Worm (Caenorhabditis elegans): ENCODE results near the gene Y54G2A.73.
A peak's percentile ranks its signal among the peaks of the same experiment; 100 is the strongest.

Gene Y54G2A.73

DNA sequence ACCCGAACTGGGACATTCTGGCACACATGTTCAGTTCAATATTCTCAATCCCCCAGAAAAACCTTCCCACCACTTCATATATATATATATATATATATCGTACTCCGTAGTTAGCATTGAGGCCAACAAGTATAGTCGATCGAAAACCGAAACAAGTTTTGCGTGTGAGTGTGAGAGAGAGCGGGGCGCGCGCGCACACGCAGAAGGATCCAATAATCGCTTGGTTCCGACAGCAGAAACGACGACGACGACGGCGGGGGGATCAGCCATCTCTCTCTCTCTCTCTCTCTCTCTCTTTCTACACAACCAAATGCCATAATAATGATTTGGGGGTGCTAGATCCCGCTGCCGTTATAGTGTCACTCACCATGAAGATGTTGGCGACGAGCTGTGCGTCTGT, 13.8 kb downstream of the Y54G2A.73 start:
- no peak for TF ChIP-seq nhr-179 (tag; optimal IDR thresholded peaks at IDR 0.05)
- peak; percentile 20; the same call in 1 of the 2 replicates for TF ChIP-seq mcd-1 (GFP tag; IDR thresholded peaks at IDR 0.05)
- 0 out of 2 replicates have a peak, but pooled peaks have one; percentile 43 for TF ChIP-seq zfh-2 (GFP tag; conservative IDR thresholded peaks at IDR 0.05)
- no peak for TF ChIP-seq Y56A3A.18 (GFP tag; IDR thresholded peaks at IDR 0.05)
- TF ChIP-seq K12H6.12 (tag; optimal IDR thresholded peaks at IDR 0.05), result peak; percentile 1

DNA sequence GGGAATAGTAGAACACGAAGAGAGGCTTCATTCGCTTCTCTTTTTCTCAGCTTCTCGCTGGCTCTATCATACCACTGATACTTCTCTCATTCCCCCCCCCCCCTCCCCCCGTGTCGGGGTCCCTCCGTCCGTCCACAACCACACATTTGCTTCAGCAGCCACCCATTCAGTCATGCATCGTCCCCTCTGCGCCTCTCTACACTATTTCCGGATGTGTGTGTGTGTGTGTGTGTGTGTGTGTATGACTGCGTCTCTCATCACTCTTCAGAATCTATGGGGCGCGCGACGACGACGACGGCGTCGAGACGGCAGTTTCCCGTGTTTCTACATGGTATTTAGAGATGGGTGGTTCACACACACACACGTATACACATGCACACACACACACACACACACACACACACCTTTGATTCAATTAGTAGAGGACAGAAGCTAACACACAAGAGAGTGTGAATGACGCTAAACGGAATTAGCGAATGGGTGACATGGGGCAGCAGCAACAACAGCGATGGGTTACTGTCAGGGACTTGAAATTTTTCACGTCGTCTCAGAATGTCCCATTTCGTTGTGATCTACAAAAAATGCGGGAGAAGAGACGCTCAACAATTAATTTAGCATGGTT, 15.3 kb downstream of the Y54G2A.73 start:
- no peak for TF ChIP-seq somi-1 (GFP tag; optimal IDR thresholded peaks at IDR 0.05)
- TF ChIP-seq Y53F4B.3 (GFP tag; IDR thresholded peaks at IDR 0.05), result no peak
- peak; percentile 83 for TF ChIP-seq egrh-3 (GFP tag; IDR thresholded peaks at IDR 0.05)
- TF ChIP-seq madf-8 (GFP tag; conservative IDR thresholded peaks at IDR 0.05), result no peak
- no peak for TF ChIP-seq nhr-90 (tag; optimal IDR thresholded peaks at IDR 0.05)
- TF ChIP-seq F55B11.4 (tag; optimal IDR thresholded peaks at IDR 0.05; ENCODE audit: borderline replicate concordance, insufficient read depth), result no peak
- no peak for TF ChIP-seq ama-1 (optimal IDR thresholded peaks at IDR 0.05)
- TF ChIP-seq ama-1 (GFP tag; optimal IDR thresholded peaks at IDR 0.05), result peak in 1 of 2 experiments; percentile 6
- no peak for TF ChIP-seq ztf-22 (GFP tag; optimal IDR thresholded peaks at IDR 0.05)
- no peak for TF ChIP-seq snpc-3.4 (tag; optimal IDR thresholded peaks at IDR 0.05)
- TF ChIP-seq T07F8.4 (tag; optimal IDR thresholded peaks at IDR 0.05), result no peak
- no peak for TF ChIP-seq egl-18 (GFP tag; IDR thresholded peaks at IDR 0.05)
- TF ChIP-seq cebp-2 (GFP tag; IDR thresholded peaks at IDR 0.05), result no peak
- no peak for TF ChIP-seq lin-40 (tag; optimal IDR thresholded peaks at IDR 0.05)
- no peak for TF ChIP-seq xnd-1 (tag; optimal IDR thresholded peaks at IDR 0.05)
- TF ChIP-seq zim-3 (tag; optimal IDR thresholded peaks at IDR 0.05), result peak; percentile 37
- no peak for TF ChIP-seq tlf-1 (GFP tag; optimal IDR thresholded peaks at IDR 0.05)
- TF ChIP-seq tbp1 (GFP tag; optimal IDR thresholded peaks at IDR 0.05), result no peak
- TF ChIP-seq athp-1 (tag; optimal IDR thresholded peaks at IDR 0.05), result no peak
- no peak for TF ChIP-seq ztf-6 (GFP tag; IDR thresholded peaks at IDR 0.05)
- peak; percentile 93 for TF ChIP-seq K12H6.12 (tag; optimal IDR thresholded peaks at IDR 0.05)
- peak; percentile 92 for TF ChIP-seq madf-10 (tag; optimal IDR thresholded peaks at IDR 0.05)
- TF ChIP-seq ztf-3 (GFP tag; optimal IDR thresholded peaks at IDR 0.05), result peak; percentile 82
- no peak for TF ChIP-seq ZK185.1 (tag; optimal IDR thresholded peaks at IDR 0.05; ENCODE audit: poor library complexity, severe bottlenecking)
- TF ChIP-seq ceh-40 (GFP tag; IDR thresholded peaks at IDR 0.05), result no peak
- TF ChIP-seq hlh-26 (GFP tag; conservative IDR thresholded peaks at IDR 0.05), result no peak
- no peak for TF ChIP-seq him-1 (tag; optimal IDR thresholded peaks at IDR 0.05)
- no peak for TF ChIP-seq B0035.1 (tag; optimal IDR thresholded peaks at IDR 0.05)
- TF ChIP-seq attf-6 (GFP tag; IDR thresholded peaks at IDR 0.05), result no peak
- TF ChIP-seq snpc-1.1 (tag; optimal IDR thresholded peaks at IDR 0.05; ENCODE audit: insufficient read depth), result no peak
- no peak for TF ChIP-seq nfya-2 (GFP tag; IDR thresholded peaks at IDR 0.05)
- no peak for TF ChIP-seq gei-17 (GFP tag; optimal IDR thresholded peaks at IDR 0.05)
- peak; percentile 49 for TF ChIP-seq B0336.3 (GFP tag; IDR thresholded peaks at IDR 0.05)
- no peak for TF ChIP-seq lsl-1 (GFP tag; optimal IDR thresholded peaks at IDR 0.05)
- peak; percentile 64 for TF ChIP-seq hmg-1.2 (GFP tag; IDR thresholded peaks at IDR 0.05)
- TF ChIP-seq nfyb-1 (GFP tag; IDR thresholded peaks at IDR 0.05), result 0 out of 2 replicates have a peak, but pooled peaks have one; percentile 61
- TF ChIP-seq unc-62 (GFP tag; optimal IDR thresholded peaks at IDR 0.05), result no peak
- no peak for TF ChIP-seq ztf-25 (GFP tag; IDR thresholded peaks at IDR 0.05)
- no peak for TF ChIP-seq mes-4 (tag; optimal IDR thresholded peaks at IDR 0.05)
- TF ChIP-seq lin-26 (GFP tag; IDR thresholded peaks at IDR 0.05), result no peak
- no peak for TF ChIP-seq nhr-120 (GFP tag; IDR thresholded peaks at IDR 0.05)
- TF ChIP-seq ceh-91 (GFP tag; IDR thresholded peaks at IDR 0.05), result no peak
- TF ChIP-seq hlh-12 (tag; optimal IDR thresholded peaks at IDR 0.05), result no peak
